Worm (Caenorhabditis elegans) whole organism, late embryonic: Measurements from ENCODE around the gene F01D4.8.

ENCODE experiments used
- C38D4.7 ChIP-seq: fragments of 200-800 bp; sonication (Bioruptor generic); optimal IDR thresholded peaks from 2 replicates; lab custom pipeline; 2018; ENCODE audit warnings: mild to moderate bottlenecking, missing genetic modification characterization, moderate library complexity, missing compliant biosample characterization
- ama-1 ChIP-seq: fragments of 150-350 bp; optimal IDR thresholded peaks from 2 replicates; lab custom pipeline; 2014

DNA sequence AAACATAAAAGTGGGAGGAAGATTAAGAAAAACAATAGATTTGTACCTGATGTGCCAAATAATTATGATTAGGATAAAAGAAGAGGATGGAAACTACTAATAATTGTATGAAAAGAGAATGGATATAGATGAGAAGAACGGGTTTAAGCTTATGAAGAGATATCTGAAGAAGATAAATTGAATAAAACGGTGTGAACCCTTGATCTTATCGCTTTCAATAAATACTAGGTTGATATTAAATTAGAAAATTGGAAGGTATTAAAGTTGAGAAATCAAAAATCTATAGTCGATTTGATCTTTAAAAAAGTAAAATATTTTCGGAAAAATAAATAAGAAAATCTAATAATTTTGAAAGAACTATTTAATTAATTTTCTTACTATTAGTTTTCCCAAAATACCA is 3.1 kb downstream of the F01D4.8 start, which contains the start of gene F13B12.4:
- no peak for TF ChIP-seq C38D4.7
- TF ChIP-seq ama-1 = no peak
